Fruit fly (Drosophila melanogaster): ENCODE results near the gene Ge-1.

Ge-1 gene

dm6 chr2L:11105320-11105719 lies 4.6 kb upstream of the Ge-1 start:
- no peak for TF ChIP-seq insv (optimal IDR thresholded peaks at IDR 0.05)
- no peak for TF ChIP-seq psq (optimal IDR thresholded peaks at IDR 0.05)
- no peak for TF ChIP-seq ttk (optimal IDR thresholded peaks at IDR 0.05)
- TF ChIP-seq Sin3A (optimal IDR thresholded peaks at IDR 0.05): no peak
- no peak for TF ChIP-seq Myc (optimal IDR thresholded peaks at IDR 0.05)
- no peak for TF ChIP-seq h (optimal IDR thresholded peaks at IDR 0.05)

- no peak for TF ChIP-seq insv (optimal IDR thresholded peaks at IDR 0.05)
- no peak for TF ChIP-seq psq (optimal IDR thresholded peaks at IDR 0.05)
- no peak for TF ChIP-seq Myc (optimal IDR thresholded peaks at IDR 0.05)
- no peak for TF ChIP-seq h (optimal IDR thresholded peaks at IDR 0.05)
- no peak for TF ChIP-seq ttk (optimal IDR thresholded peaks at IDR 0.05)
- no peak for TF ChIP-seq Sin3A (optimal IDR thresholded peaks at IDR 0.05)
Measured at dm6 chr2L:11091111-11091510, 9.6 kb downstream of the Ge-1 start, which contains the start of gene Wdr59. Gene Wdr59 (plus strand): TSS chr2L:11091444.

- TF ChIP-seq ttk (optimal IDR thresholded peaks at IDR 0.05) (no peak), Myc (optimal IDR thresholded peaks at IDR 0.05) (no peak), h (optimal IDR thresholded peaks at IDR 0.05) (no peak), psq (optimal IDR thresholded peaks at IDR 0.05) (no peak)
Measured at dm6 chr2L:11086357-11086924, 14.2 kb downstream of the Ge-1 start, which contains the start of gene CG16854. Gene CG16854 (plus strand): TSS chr2L:11086721.

dm6 chr2L:11085129-11085528 lies 15.6 kb downstream of the Ge-1 start, which contains the start of gene AstCC:
Gene AstCC (minus strand): TSS chr2L:11085229.
- TF ChIP-seq Sin3A (optimal IDR thresholded peaks at IDR 0.05) (no peak), psq (optimal IDR thresholded peaks at IDR 0.05) (no peak), h (optimal IDR thresholded peaks at IDR 0.05) (no peak), insv (optimal IDR thresholded peaks at IDR 0.05) (no peak), ttk (optimal IDR thresholded peaks at IDR 0.05) (no peak), Myc (optimal IDR thresholded peaks at IDR 0.05) (no peak)

- TF ChIP-seq ttk (optimal IDR thresholded peaks at IDR 0.05) (no peak), Myc (optimal IDR thresholded peaks at IDR 0.05) (no peak), h (optimal IDR thresholded peaks at IDR 0.05) (no peak), insv (optimal IDR thresholded peaks at IDR 0.05) (no peak), psq (optimal IDR thresholded peaks at IDR 0.05) (no peak), Sin3A (optimal IDR thresholded peaks at IDR 0.05) (no peak)
Measured at dm6 chr2L:11082025-11082424, 18.7 kb downstream of the Ge-1 start.

- no peak for TF ChIP-seq psq (optimal IDR thresholded peaks at IDR 0.05)
Measured at dm6 chr2L:11081337-11081736, 19.4 kb downstream of the Ge-1 start, which contains the start of gene AstC. Gene AstC (minus strand): TSS chr2L:11081399.

dm6 chr2L:11075114-11075513 lies 25.6 kb downstream of the Ge-1 start, which contains the start of gene CG43725:
Gene CG43725 (plus strand): TSS chr2L:11075513.
- TF ChIP-seq psq (optimal IDR thresholded peaks at IDR 0.05) (no peak), ttk (optimal IDR thresholded peaks at IDR 0.05) (no peak), Myc (optimal IDR thresholded peaks at IDR 0.05) (no peak), h (optimal IDR thresholded peaks at IDR 0.05) (no peak), insv (optimal IDR thresholded peaks at IDR 0.05) (no peak), Sin3A (optimal IDR thresholded peaks at IDR 0.05) (no peak)

- TF ChIP-seq ttk (optimal IDR thresholded peaks at IDR 0.05) (no peak), Sin3A (optimal IDR thresholded peaks at IDR 0.05) (no peak), Myc (optimal IDR thresholded peaks at IDR 0.05) (no peak), insv (optimal IDR thresholded peaks at IDR 0.05) (no peak), h (optimal IDR thresholded peaks at IDR 0.05) (no peak), psq (optimal IDR thresholded peaks at IDR 0.05) (no peak)
Measured at dm6 chr2L:11073947-11074346, 26.7 kb downstream of the Ge-1 start.

dm6 chr2L:11072880-11073279 lies 27.8 kb downstream of the Ge-1 start:
- TF ChIP-seq Sin3A (optimal IDR thresholded peaks at IDR 0.05) (no peak), insv (optimal IDR thresholded peaks at IDR 0.05) (no peak)

- TF ChIP-seq psq (optimal IDR thresholded peaks at IDR 0.05) (no peak), Myc (optimal IDR thresholded peaks at IDR 0.05) (no peak), ttk (optimal IDR thresholded peaks at IDR 0.05) (no peak), h (optimal IDR thresholded peaks at IDR 0.05) (no peak), insv (optimal IDR thresholded peaks at IDR 0.05) (no peak), Sin3A (optimal IDR thresholded peaks at IDR 0.05) (no peak)
Measured at dm6 chr2L:11072250-11072649, 28.4 kb downstream of the Ge-1 start.

- no peak for TF ChIP-seq h (optimal IDR thresholded peaks at IDR 0.05)
- TF ChIP-seq Sin3A (optimal IDR thresholded peaks at IDR 0.05): no peak
- no peak for TF ChIP-seq Myc (optimal IDR thresholded peaks at IDR 0.05)
- TF ChIP-seq psq (optimal IDR thresholded peaks at IDR 0.05): no peak
- TF ChIP-seq ttk (optimal IDR thresholded peaks at IDR 0.05): no peak
- TF ChIP-seq insv (optimal IDR thresholded peaks at IDR 0.05): no peak
Measured at dm6 chr2L:11070862-11071261, 29.8 kb downstream of the Ge-1 start, which contains the start of gene CG14915. Gene CG14915 (plus strand): TSS chr2L:11071027.

dm6 chr2L:11069475-11069874 lies 31.2 kb downstream of the Ge-1 start:
- TF ChIP-seq psq (optimal IDR thresholded peaks at IDR 0.05) (no peak), Myc (optimal IDR thresholded peaks at IDR 0.05) (no peak), h (optimal IDR thresholded peaks at IDR 0.05) (no peak)

- TF ChIP-seq Sin3A (optimal IDR thresholded peaks at IDR 0.05): no peak
- no peak for TF ChIP-seq ttk (optimal IDR thresholded peaks at IDR 0.05)
- TF ChIP-seq insv (optimal IDR thresholded peaks at IDR 0.05): no peak
- TF ChIP-seq psq (optimal IDR thresholded peaks at IDR 0.05): no peak
- no peak for TF ChIP-seq h (optimal IDR thresholded peaks at IDR 0.05)
- TF ChIP-seq Myc (optimal IDR thresholded peaks at IDR 0.05): no peak
Measured at dm6 chr2L:11068907-11069306, 31.8 kb downstream of the Ge-1 start.
